1 worm cellular context compared by ENCODE assay signal in the genomic region with DNA sequence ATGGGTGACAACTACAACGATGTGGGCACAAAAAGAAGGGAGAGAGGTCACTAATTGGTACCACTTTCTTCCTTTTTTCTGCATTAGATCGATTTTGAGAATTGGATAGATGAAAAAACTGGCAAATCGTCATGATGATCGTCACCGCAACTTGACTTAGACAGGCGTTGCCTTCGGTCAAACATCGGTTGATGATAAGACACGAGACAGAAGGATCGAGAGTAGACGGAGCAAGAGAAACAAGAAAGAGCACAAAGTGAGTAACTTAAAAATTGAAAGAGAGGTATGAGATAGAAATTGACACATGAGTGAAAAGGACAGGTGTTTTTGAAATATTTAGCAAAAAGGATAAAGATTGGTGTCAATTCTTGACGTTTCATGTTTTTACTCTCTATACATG.
TF ChIP-seq lines count a peak whose summit lies in the region.

No protein-coding gene starts in this region.

TF ChIP-seq in whole organism, L1 larva, 84 proteins besides CTCF, POLR2A, EP300 and RAD21 (continued from another document):
- no peak for TF ChIP-seq ets-5 (GFP tag; IDR thresholded peaks at IDR 0.05; lab: Robert Waterston, UW)
- TF ChIP-seq tbx-2 (tag; optimal IDR thresholded peaks at IDR 0.05; lab: Kevin White, UChicago): no peak
- TF ChIP-seq tlp-1 (tag; optimal IDR thresholded peaks at IDR 0.05; lab: Kevin White, UChicago): no peak
- TF ChIP-seq unc-30 (tag; optimal IDR thresholded peaks at IDR 0.05; lab: Kevin White, UChicago): no peak
- no peak for TF ChIP-seq Y116A8C.19 (tag; optimal IDR thresholded peaks at IDR 0.05; lab: Kevin White, UChicago; ENCODE audit: borderline replicate concordance)
- TF ChIP-seq hlh-17 (GFP tag; optimal IDR thresholded peaks at IDR 0.05; lab: Kevin White, UChicago; ENCODE audit: borderline replicate concordance): no peak
- TF ChIP-seq mef-2 (tag; optimal IDR thresholded peaks at IDR 0.05; lab: Kevin White, UChicago): no peak
- TF ChIP-seq jun-1 (tag; optimal IDR thresholded peaks at IDR 0.05; lab: Kevin White, UChicago): no peak
- TF ChIP-seq fkh-10 (GFP tag; optimal IDR thresholded peaks at IDR 0.05; lab: Kevin White, UChicago): no peak
- no peak for TF ChIP-seq nhr-77 (tag; optimal IDR thresholded peaks at IDR 0.05; lab: Kevin White, UChicago)
- no peak for TF ChIP-seq isw-1 (GFP tag; IDR thresholded peaks at IDR 0.05; lab: Robert Waterston, UW)
- TF ChIP-seq mab-9 (GFP tag; IDR thresholded peaks at IDR 0.05; lab: Robert Waterston, UW): no peak
- TF ChIP-seq aly-2 (tag; optimal IDR thresholded peaks at IDR 0.05; lab: Kevin White, UChicago): no peak
- no peak for TF ChIP-seq elt-2 (tag; optimal IDR thresholded peaks at IDR 0.05; lab: Kevin White, UChicago)
- TF ChIP-seq swsn-7 (tag; optimal IDR thresholded peaks at IDR 0.05; lab: Kevin White, UChicago): no peak
- TF ChIP-seq egl-27 (tag; optimal IDR thresholded peaks at IDR 0.05; lab: Kevin White, UChicago): no peak
- TF ChIP-seq ceh-82 (tag; optimal IDR thresholded peaks at IDR 0.05; lab: Kevin White, UChicago): no peak
- peak in 1 of 2 experiments; percentile 26 for TF ChIP-seq mdl-1 (tag; optimal IDR thresholded peaks at IDR 0.05; lab: Kevin White, UChicago)
- peak; percentile 61 for TF ChIP-seq lin-14 (GFP tag; optimal IDR thresholded peaks at IDR 0.05; lab: Kevin White, UChicago)
- TF ChIP-seq F16B12.6 (tag; optimal IDR thresholded peaks at IDR 0.05; lab: Kevin White, UChicago): no peak
